Fruit fly (Drosophila melanogaster): ENCODE data around the gene CG33108.

The CG33108 gene

DNA sequence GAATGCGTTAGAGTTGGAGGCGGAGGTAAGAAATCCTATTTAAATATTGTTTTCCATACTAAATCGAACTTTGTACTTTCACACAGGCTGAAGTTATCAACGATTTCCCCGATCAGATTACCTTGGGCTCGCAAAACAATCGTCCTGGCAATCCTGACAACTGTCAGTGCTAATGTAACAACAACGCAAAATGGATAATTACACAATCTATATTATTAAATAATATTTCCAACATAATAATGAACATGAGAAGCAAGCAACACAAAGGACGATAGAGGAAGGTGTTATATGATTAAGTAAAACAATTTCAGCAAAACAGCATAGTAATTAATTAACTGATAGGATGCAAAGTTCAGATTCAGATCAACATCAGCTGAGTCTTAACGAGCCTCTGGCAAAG, 881 bp upstream of the CG33108 start:
- TF ChIP-seq Hr83 (GFP tag; optimal IDR thresholded peaks at IDR 0.05; ENCODE audit: poor library complexity, severe bottlenecking) (no peak), N (GFP tag; optimal IDR thresholded peaks at IDR 0.05) (no peak)

DNA sequence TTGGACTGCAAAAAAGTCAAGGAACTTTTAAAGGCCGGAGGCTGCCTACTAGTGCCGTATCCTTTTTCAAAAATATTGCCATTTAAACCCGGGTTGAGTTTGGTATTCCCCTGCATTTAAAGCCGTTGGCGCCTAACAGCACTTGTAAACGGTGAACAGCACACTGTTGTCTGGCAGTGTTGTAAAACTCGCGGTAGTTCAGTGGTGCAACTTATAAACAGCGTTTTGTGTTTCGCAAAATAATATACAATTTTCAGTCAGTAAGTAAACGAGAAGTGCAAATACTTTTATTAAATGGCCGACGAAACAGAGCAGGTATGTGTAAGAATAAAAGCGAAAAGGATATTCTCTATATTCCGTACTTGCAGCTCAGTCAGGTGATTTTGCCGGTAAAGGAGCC, 765 bp downstream of the CG33108 start, which contains the start of gene LSm3:
LSm3 (plus strand) TSS at position 39 of the 400 bp plus-strand sequence.
- no peak for TF ChIP-seq Mio (GFP tag; optimal IDR thresholded peaks at IDR 0.05)
- no peak for TF ChIP-seq Rel (GFP tag; optimal IDR thresholded peaks at IDR 0.05)
- TF ChIP-seq Rel (tag; optimal IDR thresholded peaks at IDR 0.05), result peak; percentile 100
- no peak for TF ChIP-seq usp (GFP tag; optimal IDR thresholded peaks at IDR 0.05)
- peak; percentile 6 for TF ChIP-seq Hr83 (GFP tag; optimal IDR thresholded peaks at IDR 0.05; ENCODE audit: poor library complexity, severe bottlenecking)
- peak; percentile 14 for TF ChIP-seq Myc (optimal IDR thresholded peaks at IDR 0.05)
- peak in 1 of 2 experiments; percentile 7 for TF ChIP-seq foxo (GFP tag; optimal IDR thresholded peaks at IDR 0.05)
- TF ChIP-seq HLH106 (tag; optimal IDR thresholded peaks at IDR 0.05), result no peak
- TF ChIP-seq br (GFP tag; optimal IDR thresholded peaks at IDR 0.05), result no peak
- no peak for TF ChIP-seq h (GFP tag; optimal IDR thresholded peaks at IDR 0.05)
- peak; percentile 21 for TF ChIP-seq Hnf4 (GFP tag; optimal IDR thresholded peaks at IDR 0.05)

DNA sequence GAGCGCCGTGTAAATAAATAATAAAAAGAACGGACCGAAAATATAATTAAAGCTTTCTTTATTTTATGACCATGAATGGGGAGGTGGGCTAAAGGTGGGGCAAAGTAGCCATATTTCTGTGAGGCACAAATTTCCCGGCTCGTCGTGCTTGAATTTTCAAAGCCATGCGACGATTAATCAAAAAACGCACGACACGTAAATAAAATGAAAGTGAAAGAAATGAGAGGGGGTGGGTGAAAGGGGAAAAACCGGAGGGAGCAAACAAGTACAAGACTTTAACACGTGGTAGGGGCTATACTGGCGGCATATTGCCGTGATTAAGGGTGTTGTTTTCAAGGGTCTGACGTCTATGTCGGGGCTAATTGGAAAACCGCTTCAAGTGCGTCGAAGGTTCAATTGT, 5.7 kb downstream of the CG33108 start:
- no peak for TF ChIP-seq N (GFP tag; optimal IDR thresholded peaks at IDR 0.05)
- TF ChIP-seq CG32264 (GFP tag; optimal IDR thresholded peaks at IDR 0.05), result no peak

DNA sequence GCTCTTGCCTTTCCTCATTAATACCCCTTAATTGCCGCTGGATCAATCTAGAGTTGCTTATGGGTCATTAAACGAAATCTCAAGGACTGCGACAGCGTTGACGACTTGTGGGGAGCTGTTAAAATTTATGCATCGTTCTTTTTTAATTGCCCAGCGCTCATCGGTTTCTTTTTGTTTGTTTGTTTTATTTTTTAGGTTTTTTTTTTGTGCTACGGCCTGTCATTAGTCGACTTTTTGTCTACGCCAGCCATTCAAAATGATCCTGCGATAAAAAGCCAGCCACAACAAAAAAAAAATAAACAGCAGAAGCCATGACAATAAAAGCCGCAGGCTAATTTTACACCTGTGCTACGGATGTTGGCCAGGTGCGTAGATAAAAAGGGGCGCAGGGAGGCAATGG, 8.5 kb downstream of the CG33108 start:
- TF ChIP-seq CG32264 (GFP tag; optimal IDR thresholded peaks at IDR 0.05) (no peak), sv (GFP tag; optimal IDR thresholded peaks at IDR 0.05) (no peak), br (GFP tag; optimal IDR thresholded peaks at IDR 0.05) (no peak), HLH106 (tag; optimal IDR thresholded peaks at IDR 0.05) (no peak), h (GFP tag; optimal IDR thresholded peaks at IDR 0.05) (no peak), Hr83 (GFP tag; optimal IDR thresholded peaks at IDR 0.05; ENCODE audit: poor library complexity, severe bottlenecking) (no peak), CG9705 (GFP tag; optimal IDR thresholded peaks at IDR 0.05) (no peak), Dif (GFP tag; optimal IDR thresholded peaks at IDR 0.05; ENCODE audit: partially characterized antibody) (no peak), Vsx2 (GFP tag; optimal IDR thresholded peaks at IDR 0.05; ENCODE audit: partially characterized antibody) (no peak), psq (GFP tag; optimal IDR thresholded peaks at IDR 0.05) (no peak), sage (GFP tag; optimal IDR thresholded peaks at IDR 0.05) (no peak), Hnf4 (GFP tag; optimal IDR thresholded peaks at IDR 0.05) (no peak), Abd-B (GFP tag; optimal IDR thresholded peaks at IDR 0.05) (no peak), OdsH (GFP tag; optimal IDR thresholded peaks at IDR 0.05) (no peak), Mio (GFP tag; optimal IDR thresholded peaks at IDR 0.05) (no peak), dl (GFP tag; optimal IDR thresholded peaks at IDR 0.05; ENCODE audit: insufficient read depth in 1 of 2, partially characterized antibody in 2 of 2) (no peak)

DNA sequence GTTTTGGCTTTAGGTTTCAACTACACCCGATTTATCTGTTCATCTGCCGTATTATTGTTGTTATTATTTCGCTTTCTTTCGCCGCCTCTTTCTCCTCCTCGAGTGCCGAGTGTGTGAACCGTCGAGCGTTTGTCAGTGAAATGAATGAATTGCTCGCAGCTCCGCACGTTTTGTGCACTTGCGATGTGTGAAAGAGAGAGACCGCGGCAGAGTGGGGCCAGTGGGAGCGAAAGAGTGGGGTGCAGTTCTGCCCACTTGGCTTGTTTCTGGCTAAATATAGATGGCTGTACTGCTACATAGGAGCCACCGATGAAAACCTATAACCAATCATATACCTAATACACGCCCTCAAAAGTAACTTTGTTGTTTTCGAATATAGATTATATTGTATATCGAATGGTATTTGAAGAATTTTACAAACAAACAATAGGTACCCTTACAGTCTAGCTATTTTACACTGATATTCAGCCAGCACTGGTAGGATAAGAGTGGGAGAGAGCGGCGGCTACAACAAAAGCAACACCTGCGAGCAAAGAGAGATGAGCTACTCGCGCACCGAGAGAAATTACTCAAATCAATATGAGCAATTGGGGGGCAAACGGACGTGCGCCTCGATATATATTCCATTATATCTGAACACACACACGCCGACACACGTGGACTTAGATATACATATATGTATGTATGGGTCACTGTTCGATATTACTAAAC, 11.1 kb downstream of the CG33108 start:
- TF ChIP-seq fru (GFP tag; optimal IDR thresholded peaks at IDR 0.05), result peak; percentile 34
- TF ChIP-seq h (GFP tag; optimal IDR thresholded peaks at IDR 0.05), result peak; percentile 46
- TF ChIP-seq Dif (GFP tag; optimal IDR thresholded peaks at IDR 0.05; ENCODE audit: partially characterized antibody), result peak; percentile 68
- no peak for TF ChIP-seq CrebA (GFP tag; optimal IDR thresholded peaks at IDR 0.05; ENCODE audit: borderline replicate concordance)
- no peak for TF ChIP-seq Rel (GFP tag; optimal IDR thresholded peaks at IDR 0.05)
- TF ChIP-seq Rel (tag; optimal IDR thresholded peaks at IDR 0.05), result no peak
- peak; percentile 37 for TF ChIP-seq psq (GFP tag; optimal IDR thresholded peaks at IDR 0.05)
- TF ChIP-seq Myc (optimal IDR thresholded peaks at IDR 0.05), result peak; percentile 99
- TF ChIP-seq dl (GFP tag; optimal IDR thresholded peaks at IDR 0.05; ENCODE audit: insufficient read depth in 1 of 2, partially characterized antibody in 2 of 2), result peak in 1 of 2 experiments; percentile 9
- TF ChIP-seq br (GFP tag; optimal IDR thresholded peaks at IDR 0.05), result peak; percentile 33
- no peak for TF ChIP-seq Mio (GFP tag; optimal IDR thresholded peaks at IDR 0.05)
- no peak for TF ChIP-seq sv (GFP tag; optimal IDR thresholded peaks at IDR 0.05)
- peak; percentile 45 for TF ChIP-seq HLH106 (tag; optimal IDR thresholded peaks at IDR 0.05)
- peak; percentile 11 for TF ChIP-seq Vsx2 (GFP tag; optimal IDR thresholded peaks at IDR 0.05; ENCODE audit: partially characterized antibody)
- TF ChIP-seq Hr83 (GFP tag; optimal IDR thresholded peaks at IDR 0.05; ENCODE audit: poor library complexity, severe bottlenecking), result peak; percentile 70
- TF ChIP-seq rgr (GFP tag; optimal IDR thresholded peaks at IDR 0.05), result no peak
- no peak for TF ChIP-seq foxo (GFP tag; optimal IDR thresholded peaks at IDR 0.05)
- peak; percentile 40 for TF ChIP-seq Sp1 (GFP tag; optimal IDR thresholded peaks at IDR 0.05)
- TF ChIP-seq jim (GFP tag; optimal IDR thresholded peaks at IDR 0.05), result peak; percentile 43
- peak; percentile 45 for TF ChIP-seq woc (GFP tag; optimal IDR thresholded peaks at IDR 0.05)
